Fruit fly (Drosophila melanogaster) whole organism, embryonic: ENCODE results near the gene CG16984.

ENCODE experiments used
- CG11085 ChIP-seq: fragments of 200-800 bp; sonication (Bioruptor generic); IDR thresholded peaks from 2 replicates; pipeline ENCODE4 v1.3.6; 2022; ENCODE audit warnings: missing biosample characterization, missing genetic modification characterization
- CG11695 ChIP-seq: fragments of 200-800 bp; sonication (Bioruptor generic); IDR thresholded peaks from 3 replicates; pipeline ENCODE4 v1.3.6; 2022; ENCODE audit warnings: missing biosample characterization, missing genetic modification characterization
- CG11696 ChIP-seq: fragments of 200-800 bp; sonication (Bioruptor generic); IDR thresholded peaks from 2 replicates; pipeline ENCODE4 v1.3.6; 2022; ENCODE audit warnings: missing biosample characterization, missing genetic modification characterization
- CG11723 ChIP-seq: fragments of 200-800 bp; sonication (Bioruptor generic); optimal IDR thresholded peaks from 2 replicates; lab custom pipeline; 2017; ENCODE audit warnings: missing biosample characterization, mild to moderate bottlenecking, missing genetic modification characterization
- CG12219 ChIP-seq: fragments of 200-800 bp; sonication (Bioruptor generic); optimal IDR thresholded peaks from 3 replicates; lab custom pipeline; 2018; ENCODE audit warnings: missing biosample characterization, mild to moderate bottlenecking, missing genetic modification characterization
- CG12659 ChIP-seq: fragments of 200-800 bp; sonication (Bioruptor generic); optimal IDR thresholded peaks from 3 replicates; lab custom pipeline; 2017; ENCODE audit warnings: mild to moderate bottlenecking, missing biosample characterization, missing genetic modification reagents, missing genetic modification characterization
- CG12942 ChIP-seq: fragments of 200-800 bp; sonication (Bioruptor generic); optimal IDR thresholded peaks from 3 replicates; lab custom pipeline; 2016; ENCODE audit warnings: missing biosample characterization, missing genetic modification characterization
- CG13424 ChIP-seq: fragments of 200-800 bp; sonication (Bioruptor generic); optimal IDR thresholded peaks from 2 replicates; lab custom pipeline; 2019; ENCODE audit warnings: missing biosample characterization, mild to moderate bottlenecking, missing genetic modification characterization, moderate library complexity
- CG14014 ChIP-seq: fragments of 200-800 bp; sonication (Bioruptor generic); IDR thresholded peaks from 2 replicates; pipeline ENCODE4 v1.3.6; 2022; ENCODE audit warnings: missing biosample characterization, missing genetic modification characterization
- CG1603 ChIP-seq: fragments of 200-800 bp; sonication (Bioruptor generic); optimal IDR thresholded peaks from 2 replicates; lab custom pipeline; 2019; ENCODE audit warnings: missing biosample characterization, mild to moderate bottlenecking, missing genetic modification characterization, moderate library complexity
- CG18599 ChIP-seq: fragments of 200-800 bp; sonication (Bioruptor generic); optimal IDR thresholded peaks from 3 replicates; lab custom pipeline; 2017; ENCODE audit warnings: missing biosample characterization, missing genetic modification characterization, mild to moderate bottlenecking, moderate library complexity, missing genetic modification reagents
- CG30431 ChIP-seq: fragments of 200-800 bp; sonication (Bioruptor generic); optimal IDR thresholded peaks from 2 replicates; lab custom pipeline; 2017; ENCODE audit warnings: missing biosample characterization, missing genetic modification characterization
- CG34224 ChIP-seq: fragments of 200-800 bp; sonication (Bioruptor generic); IDR thresholded peaks from 3 replicates; pipeline ENCODE4 v1.3.6; 2022; ENCODE audit warnings: missing biosample characterization, missing genetic modification characterization; ENCODE audit not compliant: partially characterized antibody
- CG34376 ChIP-seq: fragments of 200-800 bp; sonication (Bioruptor generic); optimal IDR thresholded peaks from 2 replicates; lab custom pipeline; 2018; ENCODE audit warnings: missing biosample characterization, mild to moderate bottlenecking, missing genetic modification characterization
- CG34422 ChIP-seq: fragments of 200-800 bp; sonication (Bioruptor generic); IDR thresholded peaks from 3 replicates; pipeline ENCODE4 v1.3.6; 2022; ENCODE audit warnings: missing biosample characterization, missing genetic modification characterization
- CG3995 ChIP-seq: fragments of 200-800 bp; sonication (Bioruptor generic); optimal IDR thresholded peaks from 3 replicates; lab custom pipeline; 2016; ENCODE audit warnings: missing biosample characterization, missing genetic modification characterization
- CG6689 ChIP-seq: fragments of 200-800 bp; sonication (Bioruptor generic); IDR thresholded peaks from 2 replicates; pipeline ENCODE4 v1.3.6; 2022; ENCODE audit warnings: missing biosample characterization, missing genetic modification characterization
- CG7357 ChIP-seq: fragments of 200-800 bp; sonication (Bioruptor generic); IDR thresholded peaks from 3 replicates; pipeline ENCODE4 v1.3.6; 2022; ENCODE audit warnings: missing biosample characterization, missing genetic modification characterization
- CG7745 ChIP-seq: fragments of 200-800 bp; sonication (Bioruptor generic); optimal IDR thresholded peaks from 2 replicates; lab custom pipeline; 2018; ENCODE audit warnings: missing biosample characterization, mild to moderate bottlenecking, missing genetic modification characterization, moderate library complexity
- Dref ChIP-seq: fragments of 200-800 bp; sonication (Bioruptor generic); IDR thresholded peaks from 2 replicates; pipeline ENCODE4 v1.3.6; 2022; ENCODE audit warnings: missing biosample characterization, missing genetic modification characterization
- Eip74EF ChIP-seq, 2 experiments: fragments of 200-800 bp in 1 of 2; fragments of >200 bp in 1 of 2; sonication (Bioruptor generic) in 1 of 2; optimal IDR thresholded peaks; 2 replicates each; lab custom pipeline; 2017 to 2019; ENCODE audit warnings: missing biosample characterization in 2 of 2, missing genetic modification characterization in 2 of 2, mild to moderate bottlenecking in 1 of 2, moderate library complexity in 1 of 2
- Hey ChIP-seq: fragments of 200-800 bp; sonication (Bioruptor generic); optimal IDR thresholded peaks from 3 replicates; lab custom pipeline; 2018; ENCODE audit warnings: missing biosample characterization, mild to moderate bottlenecking, missing genetic modification characterization
- Hmr ChIP-seq: fragments of 200-800 bp; sonication (Bioruptor generic); optimal IDR thresholded peaks from 3 replicates; lab custom pipeline; 2017; ENCODE audit warnings: mild to moderate bottlenecking, missing biosample characterization, missing genetic modification reagents, missing genetic modification characterization
- Hr39 ChIP-seq: fragments of >200 bp; optimal IDR thresholded peaks from 2 replicates; lab custom pipeline; 2017
- PHDP ChIP-seq: fragments of 200-800 bp; sonication (Bioruptor generic); optimal IDR thresholded peaks from 3 replicates; lab custom pipeline; 2018; ENCODE audit warnings: missing biosample characterization, mild to moderate bottlenecking, missing genetic modification characterization, moderate library complexity
- Side ChIP-seq: fragments of 200-800 bp; sonication (Bioruptor generic); optimal IDR thresholded peaks from 2 replicates; lab custom pipeline; 2016; ENCODE audit warnings: missing biosample characterization, missing genetic modification characterization
- aop ChIP-seq: fragments of 200-800 bp; sonication (Bioruptor generic); IDR thresholded peaks from 2 replicates; pipeline ENCODE4 v1.3.6; 2022; ENCODE audit warnings: missing biosample characterization, missing genetic modification characterization
- ash1 ChIP-seq: fragments of 200-800 bp; sonication (Bioruptor generic); optimal IDR thresholded peaks from 2 replicates; lab custom pipeline; 2018; ENCODE audit warnings: missing biosample characterization, mild to moderate bottlenecking, missing genetic modification characterization
- ems ChIP-seq: fragments of 200-800 bp; sonication (Bioruptor generic); optimal IDR thresholded peaks from 3 replicates; lab custom pipeline; 2016; ENCODE audit warnings: missing biosample characterization, missing genetic modification characterization
- fd102C ChIP-seq: fragments of 200-800 bp; sonication (Bioruptor generic); optimal IDR thresholded peaks from 2 replicates; lab custom pipeline; 2018; ENCODE audit warnings: missing biosample characterization, mild to moderate bottlenecking, missing genetic modification characterization, moderate library complexity
- grn ChIP-seq: fragments of 200-800 bp; sonication (Bioruptor generic); optimal IDR thresholded peaks from 3 replicates; lab custom pipeline; 2017; ENCODE audit warnings: missing biosample characterization, missing genetic modification characterization
- gro ChIP-seq: fragments of 200-800 bp; sonication (Bioruptor generic); optimal IDR thresholded peaks from 2 replicates; lab custom pipeline; 2016; ENCODE audit warnings: missing biosample characterization, missing genetic modification characterization
- hbn ChIP-seq: fragments of 200-800 bp; sonication (Bioruptor generic); IDR thresholded peaks from 2 replicates; pipeline ENCODE4 v1.3.6; 2022; ENCODE audit warnings: missing biosample characterization, missing genetic modification characterization; ENCODE audit not compliant: partially characterized antibody
- hth ChIP-seq: fragments of >200 bp; optimal IDR thresholded peaks from 2 replicates; lab custom pipeline; 2017; ENCODE audit warnings: inconsistent platforms
- klu ChIP-seq: fragments of 200-800 bp; sonication (Bioruptor generic); IDR thresholded peaks from 2 replicates; pipeline ENCODE4 v1.3.6; 2022; ENCODE audit warnings: missing biosample characterization, missing genetic modification characterization
- lov ChIP-seq, 2 experiments: fragments of 200-800 bp in 1 of 2; fragments of >200 bp in 1 of 2; sonication (Bioruptor generic) in 1 of 2; IDR thresholded peaks in 1 of 2; optimal IDR thresholded peaks in 1 of 2; 2 replicates in 1 of 2; 3 replicates in 1 of 2; pipeline versions ENCODE4 v1.3.6 to Lab custom; 2017 to 2022; ENCODE audit warnings: missing biosample characterization in 1 of 2, missing genetic modification characterization in 1 of 2
- mirr ChIP-seq: fragments of 200-800 bp; sonication (Bioruptor generic); optimal IDR thresholded peaks from 3 replicates; lab custom pipeline; 2018; ENCODE audit warnings: missing biosample characterization, mild to moderate bottlenecking, missing genetic modification characterization
- nerfin-2 ChIP-seq: fragments of 200-800 bp; sonication (Bioruptor generic); IDR thresholded peaks from 2 replicates; pipeline ENCODE4 v1.3.6; 2022; ENCODE audit warnings: missing biosample characterization, missing genetic modification characterization; ENCODE audit not compliant: partially characterized antibody
- pfk ChIP-seq: fragments of 200-800 bp; sonication (Bioruptor generic); optimal IDR thresholded peaks from 2 replicates; lab custom pipeline; 2018; ENCODE audit warnings: missing biosample characterization, mild to moderate bottlenecking, missing genetic modification characterization, moderate library complexity
- repo ChIP-seq: fragments of 200-800 bp; sonication (Bioruptor generic); optimal IDR thresholded peaks from 2 replicates; lab custom pipeline; 2016; ENCODE audit warnings: missing biosample characterization, missing genetic modification characterization
- sima ChIP-seq: fragments of 200-800 bp; sonication (Bioruptor generic); optimal IDR thresholded peaks from 2 replicates; lab custom pipeline; 2016; ENCODE audit warnings: missing biosample characterization, missing genetic modification characterization
- sr ChIP-seq: fragments of 200-800 bp; sonication (Bioruptor generic); IDR thresholded peaks from 3 replicates; pipeline ENCODE4 v1.3.6; 2022; ENCODE audit warnings: missing biosample characterization, missing genetic modification characterization
- sug ChIP-seq: fragments of 200-800 bp; optimal IDR thresholded peaks from 2 replicates; lab custom pipeline; 2019; ENCODE audit warnings: missing biosample characterization, mild to moderate bottlenecking, missing genetic modification characterization, moderate library complexity
- tio ChIP-seq: fragments of 200-800 bp; sonication (Bioruptor generic); optimal IDR thresholded peaks from 2 replicates; lab custom pipeline; 2017; ENCODE audit warnings: missing biosample characterization, missing genetic modification characterization, inconsistent platforms
- ttk ChIP-seq: fragments of 200-800 bp; sonication (Bioruptor generic); IDR thresholded peaks from 2 replicates; pipeline ENCODE4 v2.1.2; 2022; ENCODE audit warnings: missing biosample characterization, missing genetic modification characterization
- twi ChIP-seq: fragments of 200-800 bp; optimal IDR thresholded peaks from 2 replicates; lab custom pipeline; 2019; ENCODE audit warnings: missing biosample characterization, mild to moderate bottlenecking, missing genetic modification characterization, moderate library complexity
- wek ChIP-seq: fragments of 200-800 bp; sonication (Bioruptor generic); optimal IDR thresholded peaks from 3 replicates; lab custom pipeline; 2018; ENCODE audit warnings: missing biosample characterization, mild to moderate bottlenecking, missing genetic modification characterization, moderate library complexity
- zf30C ChIP-seq: fragments of 200-800 bp; sonication (Bioruptor generic); optimal IDR thresholded peaks from 3 replicates; lab custom pipeline; 2018; ENCODE audit warnings: missing biosample characterization, mild to moderate bottlenecking, missing genetic modification characterization

Gene CG16984

DNA sequence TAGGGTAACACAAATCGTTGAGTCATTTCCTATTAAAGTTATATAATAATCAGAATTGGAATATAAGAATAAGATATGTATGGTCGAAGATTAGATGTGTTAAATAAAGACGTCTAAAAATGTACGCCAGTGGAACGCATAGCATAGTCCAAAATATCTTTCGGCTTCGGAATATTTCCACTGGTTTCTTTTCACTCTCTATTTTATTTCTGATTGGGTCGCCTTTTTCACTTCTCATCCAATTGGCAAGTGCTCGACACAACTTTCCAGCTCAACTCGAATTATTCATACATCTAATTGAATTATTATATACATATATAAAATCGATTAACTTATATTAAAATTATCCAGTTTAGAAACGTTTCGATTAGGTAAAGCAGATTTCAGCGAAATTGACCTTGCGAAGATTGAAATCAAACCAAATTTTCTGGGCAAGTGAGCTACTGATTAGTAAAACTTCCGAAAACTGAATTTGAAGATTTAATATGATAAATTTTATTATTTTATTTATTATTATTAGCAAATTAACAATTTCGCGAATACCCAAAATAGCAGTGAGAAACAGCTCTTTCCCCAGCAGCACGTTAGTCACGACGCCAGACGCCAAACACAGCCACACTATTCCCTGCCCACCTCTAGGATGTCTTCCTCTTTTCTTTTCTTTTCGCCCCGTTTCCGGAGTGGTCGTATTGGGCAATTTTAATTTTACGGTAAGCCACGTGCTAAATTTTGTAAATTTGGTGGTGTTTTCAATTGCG lies 8.6 kb upstream of the CG16984 start, which contains the start of gene RpL8 (continued):
- TF ChIP-seq Side (GFP tag; lab: Kevin White, UChicago): peak; percentile 85
- TF ChIP-seq CG13424 (tag; lab: Kevin White, UChicago): peak; percentile 66
- TF ChIP-seq lov (optimal IDR thresholded peaks at IDR 0.05; lab: Kevin White, UChicago): no peak
- peak; percentile 95 for TF ChIP-seq lov (GFP tag; IDR thresholded peaks at IDR 0.05; lab: Robert Waterston, UW)
- TF ChIP-seq CG12219: peak; percentile 88
- TF ChIP-seq ash1 (GFP tag; lab: Kevin White, UChicago): peak; percentile 83
- TF ChIP-seq hth (lab: Kevin White, UChicago): no peak
- no peak for TF ChIP-seq Hr39 (lab: Kevin White, UChicago)
- TF ChIP-seq zf30C (GFP tag; lab: Kevin White, UChicago): peak; percentile 49
- TF ChIP-seq CG11723 (GFP tag; lab: Kevin White, UChicago): peak; percentile 86
- peak; percentile 60 for TF ChIP-seq CG30431 (GFP tag; lab: Kevin White, UChicago)
- peak; percentile 39 for TF ChIP-seq CG7745 (tag; lab: Kevin White, UChicago)
- TF ChIP-seq grn (GFP tag; lab: Kevin White, UChicago): peak; percentile 43
- peak; percentile 90 for TF ChIP-seq sr (GFP tag; lab: Robert Waterston, UW)
- peak; percentile 51; the same call in 2 of the 3 replicates for TF ChIP-seq CG11695 (GFP tag; lab: Robert Waterston, UW)
- TF ChIP-seq pfk: peak; percentile 81
- peak; percentile 62; the same call in 1 of the 2 replicates for TF ChIP-seq CG6689 (GFP tag; lab: Robert Waterston, UW)
- peak; percentile 84 for TF ChIP-seq CG11085 (GFP tag; lab: Robert Waterston, UW)
- peak; percentile 97 for TF ChIP-seq CG34376 (GFP tag; lab: Kevin White, UChicago)
- peak; percentile 71 for TF ChIP-seq ttk
- TF ChIP-seq CG7357 (GFP tag; lab: Robert Waterston, UW): peak; percentile 94
- TF ChIP-seq mirr (GFP tag; lab: Kevin White, UChicago): peak; percentile 94
- peak; percentile 81 for TF ChIP-seq PHDP (tag; lab: Kevin White, UChicago)
- peak; percentile 42 for TF ChIP-seq sima (GFP tag; lab: Kevin White, UChicago)
- peak; percentile 90 for TF ChIP-seq Hmr (GFP tag; lab: Kevin White, UChicago)
- peak; percentile 62 for TF ChIP-seq hbn (GFP tag; lab: Robert Waterston, UW)
- peak; percentile 77 for TF ChIP-seq CG11696 (GFP tag; lab: Robert Waterston, UW)
- TF ChIP-seq aop (GFP tag; lab: Robert Waterston, UW): no peak
- peak; percentile 75 for TF ChIP-seq CG1603 (tag; lab: Kevin White, UChicago)
- peak; percentile 88 for TF ChIP-seq gro (GFP tag; lab: Kevin White, UChicago)
- peak; percentile 66 for TF ChIP-seq repo
- TF ChIP-seq twi (tag; lab: Kevin White, UChicago): peak; percentile 30
- TF ChIP-seq CG14014 (GFP tag; lab: Robert Waterston, UW): peak; percentile 78
- peak; percentile 67 for TF ChIP-seq klu (GFP tag; lab: Robert Waterston, UW)
- TF ChIP-seq fd102C (GFP tag; lab: Kevin White, UChicago): peak; percentile 61
- peak; percentile 91 for TF ChIP-seq wek (GFP tag; lab: Kevin White, UChicago)
- TF ChIP-seq CG18599 (GFP tag; lab: Kevin White, UChicago): peak; percentile 84
- peak; percentile 79 for TF ChIP-seq sug
- peak; percentile 57 for TF ChIP-seq CG12942 (GFP tag; lab: Kevin White, UChicago)
- peak; percentile 62 for TF ChIP-seq ems (GFP tag; lab: Kevin White, UChicago)
- peak; percentile 48; the same call in 2 of the 3 replicates for TF ChIP-seq CG34224 (GFP tag; lab: Robert Waterston, UW)
- TF ChIP-seq Dref (GFP tag; lab: Robert Waterston, UW): peak; percentile 55
- peak; percentile 69 for TF ChIP-seq Hey (tag; lab: Kevin White, UChicago)
- no peak for TF ChIP-seq nerfin-2 (GFP tag; lab: Robert Waterston, UW)
- peak; percentile 53 for TF ChIP-seq tio (GFP tag; lab: Kevin White, UChicago)
- peak in 1 of 2 experiments; percentile 84 for TF ChIP-seq Eip74EF (GFP tag; optimal IDR thresholded peaks at IDR 0.05; lab: Kevin White, UChicago)
- peak; percentile 87 for TF ChIP-seq CG34422 (GFP tag; lab: Robert Waterston, UW)
- TF ChIP-seq CG12659: peak; percentile 96
- TF ChIP-seq CG3995 (GFP tag; lab: Kevin White, UChicago): peak; percentile 72
